Worm (Caenorhabditis elegans): Measurements from ENCODE around the gene msp-55.

The msp-55 gene

ce11 chrIV:5055964-5056588 is at the start of gene msp-55:
Gene msp-55, minus strand, starts transcription at chrIV:5056014.
- peak; percentile 97 for TF ChIP-seq zip-8 (tag; optimal IDR thresholded peaks at IDR 0.05)
- no peak for TF ChIP-seq elt-1 (tag; optimal IDR thresholded peaks at IDR 0.05; ENCODE audit: borderline replicate concordance, insufficient read depth)

DNA sequence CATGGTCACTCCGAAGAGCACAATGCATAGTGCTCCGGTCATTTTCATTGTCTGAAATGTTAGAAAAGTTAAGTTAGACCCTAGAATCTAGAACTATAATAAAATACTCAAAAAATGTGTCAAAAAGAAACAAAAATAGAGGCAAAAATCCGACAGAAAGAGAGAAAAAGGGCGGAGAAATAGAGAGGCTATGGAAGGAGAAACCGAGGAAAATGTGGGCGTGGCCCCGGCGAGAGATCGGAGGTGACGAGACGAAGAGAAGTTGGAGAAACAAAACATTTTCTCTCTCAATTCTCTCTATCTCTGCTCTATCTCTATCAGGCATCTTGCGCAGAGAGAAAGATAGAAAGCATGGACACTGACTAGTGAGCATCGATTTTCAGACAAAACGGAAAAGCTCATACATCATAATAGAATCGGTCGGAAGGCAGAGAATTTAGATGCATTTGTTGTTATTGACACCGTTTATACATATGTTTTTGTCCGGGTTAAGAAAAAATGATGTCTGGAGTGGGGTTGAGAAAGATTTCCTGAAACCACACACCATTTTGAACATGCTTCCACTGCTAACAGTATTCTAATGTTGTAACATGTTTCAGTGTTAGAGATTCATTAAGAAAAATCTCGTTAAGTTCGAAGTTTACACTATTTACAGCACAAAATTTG is 47.5 kb upstream of the msp-55 start, which contains the start of gene C02B10.3:
TSS of gene C02B10.3 (minus strand) at position 51 of the 666 bp plus-strand sequence.
- TF ChIP-seq cnd-1 (tag; optimal IDR thresholded peaks at IDR 0.05), result no peak
- TF ChIP-seq ces-1 (GFP tag; optimal IDR thresholded peaks at IDR 0.05), result peak; percentile 68

- TF ChIP-seq nhr-237 (tag; optimal IDR thresholded peaks at IDR 0.05), result no peak
- no peak for TF ChIP-seq mls-2 (tag; optimal IDR thresholded peaks at IDR 0.05)
- no peak for TF ChIP-seq unc-39 (tag; optimal IDR thresholded peaks at IDR 0.05)
- TF ChIP-seq lsy-2 (tag; optimal IDR thresholded peaks at IDR 0.05), result no peak
- no peak for TF ChIP-seq pha-4 (tag; optimal IDR thresholded peaks at IDR 0.05)
- no peak for TF ChIP-seq hlh-1 (tag; optimal IDR thresholded peaks at IDR 0.05)
- TF ChIP-seq ceh-83 (GFP tag; optimal IDR thresholded peaks at IDR 0.05), result no peak
- no peak for TF ChIP-seq nhr-76 (tag; optimal IDR thresholded peaks at IDR 0.05)
- TF ChIP-seq elt-3 (tag; optimal IDR thresholded peaks at IDR 0.05), result no peak
- no peak for TF ChIP-seq sem-2 (GFP tag; optimal IDR thresholded peaks at IDR 0.05)
- TF ChIP-seq zip-8 (tag; optimal IDR thresholded peaks at IDR 0.05), result no peak
- no peak for TF ChIP-seq bed-3 (GFP tag; optimal IDR thresholded peaks at IDR 0.05)
- no peak for TF ChIP-seq nhr-12 (tag; optimal IDR thresholded peaks at IDR 0.05)
- TF ChIP-seq ceh-43 (GFP tag; optimal IDR thresholded peaks at IDR 0.05), result no peak
- TF ChIP-seq lin-32 (GFP tag; optimal IDR thresholded peaks at IDR 0.05), result no peak
- no peak for TF ChIP-seq elt-1 (tag; optimal IDR thresholded peaks at IDR 0.05; ENCODE audit: borderline replicate concordance, insufficient read depth)
These were observed 46.1 kb upstream of the msp-55 start for ce11 chrIV:5101945-5102344.

ce11 chrIV:5100145-5100544 is 44.3 kb upstream of the msp-55 start:
- peak; percentile 6 for TF ChIP-seq M03D4.4 (tag; optimal IDR thresholded peaks at IDR 0.05)
- TF ChIP-seq ces-1 (GFP tag; optimal IDR thresholded peaks at IDR 0.05), result peak; percentile 48
- TF ChIP-seq drap-1 (GFP tag; optimal IDR thresholded peaks at IDR 0.05), result no peak

DNA sequence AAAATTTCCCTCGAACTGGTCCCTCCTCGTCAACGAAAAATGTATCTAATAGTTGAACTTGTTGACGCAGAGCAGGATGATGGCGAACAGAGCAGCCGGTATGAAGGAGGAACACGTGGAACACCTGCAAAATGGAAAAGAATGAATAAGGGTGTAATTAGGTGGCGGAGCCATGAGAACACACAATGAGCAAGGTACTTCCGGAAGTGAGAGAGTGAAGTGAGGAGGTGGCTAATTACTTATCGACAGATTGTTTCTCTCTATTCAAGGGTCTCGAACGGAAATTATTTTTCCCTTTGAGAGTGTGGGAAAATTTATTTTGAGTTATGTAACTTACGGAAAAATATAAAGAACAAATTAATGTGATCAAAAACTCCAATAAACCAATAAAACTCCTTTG is 37.6 kb upstream of the msp-55 start:
- peak; percentile 37 for TF ChIP-seq sptf-1 (tag; optimal IDR thresholded peaks at IDR 0.05)
- TF ChIP-seq ceh-43 (GFP tag; optimal IDR thresholded peaks at IDR 0.05), result peak; percentile 55
- peak; percentile 45 for TF ChIP-seq mls-2 (tag; optimal IDR thresholded peaks at IDR 0.05)
- no peak for TF ChIP-seq lsy-2 (tag; optimal IDR thresholded peaks at IDR 0.05)
- peak; percentile 30 for TF ChIP-seq lin-32 (GFP tag; optimal IDR thresholded peaks at IDR 0.05)
- TF ChIP-seq bed-3 (GFP tag; optimal IDR thresholded peaks at IDR 0.05), result no peak

ce11 chrIV:5090993-5091793 is 35.4 kb upstream of the msp-55 start, which contains the start of the genes snpn-1 and C02B10.4:
Gene snpn-1, minus strand, starts transcription at chrIV:5091043.
Gene C02B10.4, plus strand, starts transcription at chrIV:5091586.
- TF ChIP-seq lsy-2 (tag; optimal IDR thresholded peaks at IDR 0.05) (peak; percentile 97), pha-4 (tag; optimal IDR thresholded peaks at IDR 0.05) (peak; percentile 1), ces-1 (GFP tag; optimal IDR thresholded peaks at IDR 0.05) (peak; percentile 92), zip-8 (tag; optimal IDR thresholded peaks at IDR 0.05) (no peak), ceh-43 (GFP tag; optimal IDR thresholded peaks at IDR 0.05) (peak; percentile 52), snpc-4 (tag; optimal IDR thresholded peaks at IDR 0.05) (no peak), ceh-39 (tag; optimal IDR thresholded peaks at IDR 0.05) (peak; percentile 59), elt-1 (tag; optimal IDR thresholded peaks at IDR 0.05; ENCODE audit: borderline replicate concordance, insufficient read depth) (no peak), nhr-28 (tag; optimal IDR thresholded peaks at IDR 0.05) (no peak), ham-2 (GFP tag; optimal IDR thresholded peaks at IDR 0.05) (no peak), flh-1 (GFP tag; optimal IDR thresholded peaks at IDR 0.05) (no peak), ztf-11 (tag; optimal IDR thresholded peaks at IDR 0.05) (peak; percentile 27)
